Worm (Caenorhabditis elegans) whole organism, midembryonic: ENCODE data around the gene T14G10.8.

Source experiments
- T22C8.4 ChIP-seq: fragments of 200-800 bp; sonication (Bioruptor generic); IDR thresholded peaks from 2 replicates; pipeline ENCODE4 v1.3.6; 2022; ENCODE audit warnings: missing genetic modification characterization, missing compliant biosample characterization
- cog-1 ChIP-seq: sonication (generic microtip); optimal IDR thresholded peaks from 2 replicates; lab custom pipeline; 2016; ENCODE audit warnings: missing genetic modification characterization, missing compliant biosample characterization
- flt-1 ChIP-seq: fragments of 200-800 bp; sonication (Bioruptor generic); IDR thresholded peaks from 2 replicates; pipeline ENCODE4 v1.3.6; 2022; ENCODE audit warnings: missing genetic modification characterization, missing compliant biosample characterization
- klf-2 ChIP-seq: fragments of 200-800 bp; sonication (Bioruptor generic); conservative IDR thresholded peaks from 2 replicates; pipeline ENCODE4 v1.3.6; 2022; ENCODE audit warnings: missing genetic modification reagents, missing genetic modification characterization, missing compliant biosample characterization
- med-1 ChIP-seq: sonication (generic microtip); optimal IDR thresholded peaks from 2 replicates; lab custom pipeline; 2017; ENCODE audit warnings: missing genetic modification characterization, mild to moderate bottlenecking, missing compliant biosample characterization, antibody characterized with exemption, missing genetic modification reagents; ENCODE audit not compliant: insufficient read depth
- ref-1 ChIP-seq: fragments of 200-800 bp; sonication (Bioruptor generic); conservative IDR thresholded peaks from 2 replicates; pipeline ENCODE4 v1.3.6; 2022; ENCODE audit warnings: missing genetic modification reagents, missing genetic modification characterization, missing compliant biosample characterization
- tab-1 ChIP-seq: fragments of 200-800 bp; sonication (Bioruptor generic); IDR thresholded peaks from 2 replicates; pipeline ENCODE4 v1.3.6; 2022; ENCODE audit warnings: missing genetic modification characterization, missing compliant biosample characterization
- ztf-23 ChIP-seq: fragments of 200-800 bp; sonication (Bioruptor generic); IDR thresholded peaks from 2 replicates; pipeline ENCODE4 v1.3.6; 2022; ENCODE audit warnings: missing genetic modification reagents, missing genetic modification characterization, missing compliant biosample characterization
- ztf-29 ChIP-seq: fragments of 200-800 bp; sonication (Bioruptor generic); IDR thresholded peaks from 2 replicates; pipeline ENCODE4 v1.3.6; 2022; ENCODE audit warnings: missing genetic modification reagents, missing genetic modification characterization, missing compliant biosample characterization

The T14G10.8 gene

ce11 chrIV:10146885-10147284, at the start of gene T14G10.8:
T14G10.8 (minus strand) TSS chrIV:10146985.
- TF ChIP-seq ztf-29 (GFP tag; lab: Robert Waterston, UW) (no peak), flt-1 (GFP tag; lab: Robert Waterston, UW) (no peak), T22C8.4 (no peak), ref-1 (no peak), tab-1 (no peak), med-1 (GFP tag; lab: Kevin White, UChicago) (no peak), klf-2 (GFP tag; lab: Robert Waterston, UW) (no peak)

DNA sequence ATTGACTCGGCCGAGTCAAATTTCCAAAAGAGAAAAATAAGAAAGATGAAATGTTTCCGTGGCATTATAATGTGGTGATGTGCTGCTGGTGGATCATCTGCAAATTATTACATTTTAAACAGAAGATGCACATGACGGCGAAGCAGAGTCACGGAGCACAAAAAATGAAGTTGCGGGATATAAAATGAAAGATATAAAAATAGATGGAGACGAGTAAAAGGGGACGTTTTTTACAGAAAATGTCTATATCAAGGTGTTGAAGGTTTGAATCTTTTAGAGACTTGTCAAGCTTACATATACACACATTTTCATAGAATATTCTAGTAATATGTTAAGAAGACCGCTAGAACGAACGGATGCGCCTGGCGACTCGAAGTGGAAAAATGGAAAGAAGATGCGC, 47.6 kb upstream of the T14G10.8 start, which contains the start of gene ptrg-1:
ptrg-1 (minus strand) TSS at position 101 of the 400 bp plus-strand sequence.
- TF ChIP-seq tab-1: no peak
- no peak for TF ChIP-seq cog-1 (tag; lab: Kevin White, UChicago)
- no peak for TF ChIP-seq T22C8.4
- TF ChIP-seq klf-2 (GFP tag; lab: Robert Waterston, UW): no peak
- TF ChIP-seq ztf-23 (GFP tag; lab: Robert Waterston, UW): no peak
- TF ChIP-seq med-1 (GFP tag; lab: Kevin White, UChicago): no peak
- TF ChIP-seq ref-1: no peak
- no peak for TF ChIP-seq flt-1 (GFP tag; lab: Robert Waterston, UW)
- no peak for TF ChIP-seq ztf-29 (GFP tag; lab: Robert Waterston, UW)

DNA sequence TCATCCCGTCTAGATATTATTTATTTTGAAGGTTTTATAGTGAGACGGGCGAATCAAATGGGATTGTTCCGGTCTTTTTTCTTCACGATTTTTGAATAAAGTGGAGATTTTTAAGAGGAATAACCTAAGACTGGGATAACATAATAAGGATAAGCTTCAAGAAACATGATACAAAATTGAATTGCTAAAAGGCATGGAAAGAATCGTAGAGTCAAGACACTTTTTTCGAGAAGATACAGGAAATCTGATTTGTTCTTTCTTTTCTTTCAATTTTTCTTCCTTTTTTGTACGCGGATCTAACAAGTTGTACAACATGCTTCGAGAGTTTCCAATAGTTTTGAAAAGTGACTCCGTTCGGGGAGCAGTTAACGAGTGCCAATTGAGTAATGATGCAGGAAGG, 44.7 kb upstream of the T14G10.8 start:
- no peak for TF ChIP-seq ztf-23 (GFP tag; lab: Robert Waterston, UW)
- TF ChIP-seq T22C8.4: no peak
- TF ChIP-seq med-1 (GFP tag; lab: Kevin White, UChicago): no peak
- TF ChIP-seq tab-1: no peak
- TF ChIP-seq flt-1 (GFP tag; lab: Robert Waterston, UW): no peak
- no peak for TF ChIP-seq ref-1
- TF ChIP-seq klf-2 (GFP tag; lab: Robert Waterston, UW): no peak
- TF ChIP-seq cog-1 (tag; lab: Kevin White, UChicago): no peak
- TF ChIP-seq ztf-29 (GFP tag; lab: Robert Waterston, UW): no peak

DNA sequence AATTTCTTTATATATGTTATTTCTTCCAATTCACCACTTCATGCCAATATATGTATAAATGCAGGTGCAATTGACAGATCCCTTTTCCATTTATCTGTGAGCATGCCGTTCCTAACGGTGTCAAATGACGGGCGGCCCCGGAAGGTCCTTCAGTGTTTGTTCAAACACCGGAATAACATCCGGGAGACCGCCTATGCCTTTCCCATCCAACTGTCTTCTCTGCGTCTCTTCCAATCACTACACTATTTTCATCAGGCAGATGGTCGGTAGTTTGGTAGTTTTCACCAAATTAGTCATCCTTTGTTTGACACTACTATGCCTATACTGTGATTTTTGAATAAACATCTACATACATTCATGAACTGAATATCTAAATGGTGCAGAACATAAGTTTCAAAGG, 43.8 kb upstream of the T14G10.8 start:
- TF ChIP-seq flt-1 (GFP tag; lab: Robert Waterston, UW) (0 out of 2 replicates have a peak, but pooled peaks have one; percentile 22), med-1 (GFP tag; lab: Kevin White, UChicago) (no peak)

ce11 chrIV:10188505-10188904, 41.7 kb upstream of the T14G10.8 start:
- TF ChIP-seq cog-1 (tag; lab: Kevin White, UChicago) (no peak), ztf-29 (GFP tag; lab: Robert Waterston, UW) (no peak)

- TF ChIP-seq cog-1 (tag; lab: Kevin White, UChicago) (no peak), klf-2 (GFP tag; lab: Robert Waterston, UW) (no peak), ztf-29 (GFP tag; lab: Robert Waterston, UW) (no peak), med-1 (GFP tag; lab: Kevin White, UChicago) (no peak), ztf-23 (GFP tag; lab: Robert Waterston, UW) (no peak), flt-1 (GFP tag; lab: Robert Waterston, UW) (no peak), tab-1 (no peak), ref-1 (no peak), T22C8.4 (no peak)
Observed at ce11 chrIV:10180133-10180749, 33.5 kb upstream of the T14G10.8 start, which contains the start of gene gta-1. gta-1 (plus strand) TSS chrIV:10180660.

ce11 chrIV:10177779-10178178, 31.0 kb upstream of the T14G10.8 start, which contains the start of gene mspn-1:
mspn-1 (plus strand) TSS chrIV:10177968.
- TF ChIP-seq T22C8.4 (no peak), tab-1 (no peak), klf-2 (GFP tag; lab: Robert Waterston, UW) (no peak), cog-1 (tag; lab: Kevin White, UChicago) (no peak), ztf-23 (GFP tag; lab: Robert Waterston, UW) (no peak), ref-1 (no peak), med-1 (GFP tag; lab: Kevin White, UChicago) (no peak), ztf-29 (GFP tag; lab: Robert Waterston, UW) (no peak), flt-1 (GFP tag; lab: Robert Waterston, UW) (no peak)

DNA sequence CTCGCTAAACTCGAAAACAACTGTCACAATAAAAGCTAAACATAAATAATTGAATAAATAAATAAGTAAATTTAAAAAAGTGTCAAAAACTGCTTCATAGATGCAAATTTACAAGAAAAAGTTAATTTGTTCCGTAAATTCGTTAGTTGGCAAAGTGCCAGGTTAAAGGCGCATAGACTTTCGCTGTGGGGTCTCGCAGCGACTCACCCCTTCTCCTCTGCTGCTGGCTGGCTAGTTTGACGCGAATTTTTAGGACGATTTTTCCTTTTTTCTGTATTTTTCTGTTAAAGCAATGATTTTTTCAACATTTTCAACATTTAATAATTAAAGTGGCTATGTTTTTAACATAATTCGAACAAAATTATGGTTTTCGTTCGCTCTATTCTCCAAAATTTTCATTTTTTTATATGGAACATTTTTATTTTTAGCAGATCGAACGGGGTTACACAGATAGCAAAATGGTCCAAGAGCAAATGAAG, 29.5 kb upstream of the T14G10.8 start, which contains the start of gene rack-1:
rack-1 (plus strand) TSS at position 429 of the 479 bp plus-strand sequence.
- TF ChIP-seq tab-1 (no peak), T22C8.4 (no peak), cog-1 (tag; lab: Kevin White, UChicago) (no peak), flt-1 (GFP tag; lab: Robert Waterston, UW) (no peak), ref-1 (no peak), ztf-23 (GFP tag; lab: Robert Waterston, UW) (no peak), klf-2 (GFP tag; lab: Robert Waterston, UW) (no peak), med-1 (GFP tag; lab: Kevin White, UChicago) (no peak), ztf-29 (GFP tag; lab: Robert Waterston, UW) (no peak)

ce11 chrIV:10174932-10175732, 28.3 kb upstream of the T14G10.8 start:
- TF ChIP-seq med-1 (GFP tag; lab: Kevin White, UChicago) (no peak), tab-1 (0 out of 2 replicates have a peak, but pooled peaks have one; percentile 45), ztf-23 (GFP tag; lab: Robert Waterston, UW) (peak; percentile 55; the same call in 1 of the 2 replicates), cog-1 (tag; lab: Kevin White, UChicago) (peak; percentile 2), T22C8.4 (peak; percentile 73), ref-1 (no peak)
